Worm (Caenorhabditis elegans) whole organism, L1 larva: ENCODE measurements around the gene clec-137.

ENCODE experiments used
- Y116A8C.19 ChIP-seq: sonication (generic microtip); optimal IDR thresholded peaks from 2 replicates; lab custom pipeline; 2016; ENCODE audit warnings: missing compliant biosample characterization, missing genetic modification characterization, borderline replicate concordance
- blmp-1 ChIP-seq: fragments of 150-350 bp; optimal IDR thresholded peaks from 2 replicates; lab custom pipeline; 2014; ENCODE audit warnings: missing biosample characterization, missing genetic modification characterization
- ceh-63 ChIP-seq: fragments of 200-800 bp; sonication (Bioruptor generic); optimal IDR thresholded peaks from 2 replicates; lab custom pipeline; 2018; ENCODE audit warnings: mild to moderate bottlenecking, missing genetic modification characterization, missing compliant biosample characterization
- ceh-88 ChIP-seq: fragments of 200-800 bp; sonication (Bioruptor generic); IDR thresholded peaks from 2 replicates; pipeline ENCODE4 v1.3.6; 2022; ENCODE audit warnings: missing genetic modification characterization, missing compliant biosample characterization
- dpl-1 ChIP-seq, 3 experiments: fragments of 150-350 bp in 2 of 3; sonication (generic microtip) in 1 of 3; optimal IDR thresholded peaks; 2 replicates each; lab custom pipeline; 2014 to 2017; ENCODE audit warnings: missing biosample characterization in 3 of 3, missing genetic modification characterization in 3 of 3, missing genetic modification reagents in 3 of 3
- efl-1 ChIP-seq, 4 experiments: fragments of 150-350 bp; optimal IDR thresholded peaks in 3 of 4; peaks in 1 of 4; 1 replicate in 1 of 4; 2 replicates in 3 of 4; lab custom pipeline; 2014; ENCODE audit warnings: missing biosample characterization in 2 of 4, missing genetic modification characterization in 2 of 4, missing genetic modification reagents in 2 of 4
- efl-3 ChIP-seq: fragments of 200-800 bp; sonication (Bioruptor generic); optimal IDR thresholded peaks from 2 replicates; lab custom pipeline; 2018; ENCODE audit warnings: mild to moderate bottlenecking, missing genetic modification characterization, missing compliant biosample characterization
- egl-13 ChIP-seq: sonication (generic microtip); optimal IDR thresholded peaks from 2 replicates; lab custom pipeline; 2016; ENCODE audit warnings: missing genotype, missing genetic modification reagents, missing genetic modification characterization, missing compliant biosample characterization
- egl-27 ChIP-seq, 2 experiments: fragments of 150-350 bp in 1 of 2; sonication (generic microtip); optimal IDR thresholded peaks; 3 replicates each; lab custom pipeline; 2017 to 2018; ENCODE audit warnings: missing biosample characterization in 2 of 2, missing genetic modification characterization in 2 of 2, missing genetic modification reagents in 2 of 2
- elt-2 ChIP-seq: sonication (generic microtip); optimal IDR thresholded peaks from 2 replicates; lab custom pipeline; 2016; ENCODE audit warnings: missing genetic modification characterization, mild to moderate bottlenecking, inconsistent platforms, missing compliant biosample characterization, missing genetic modification reagents
- elt-3 ChIP-seq, 6 experiments: fragments of 150-350 bp in 1 of 6; sonication (generic microtip); optimal IDR thresholded peaks; 2 replicates each; lab custom pipeline; 2017 to 2018; ENCODE audit warnings: missing biosample characterization in 6 of 6, missing genetic modification characterization in 6 of 6, inconsistent platforms in 1 of 6
- fkh-4 ChIP-seq: sonication (generic microtip); optimal IDR thresholded peaks from 2 replicates; lab custom pipeline; 2016; ENCODE audit warnings: missing compliant biosample characterization, missing genetic modification characterization, borderline replicate concordance
- grh-1 ChIP-seq: fragments of 200-800 bp; sonication (Bioruptor generic); IDR thresholded peaks from 2 replicates; pipeline ENCODE4 v1.3.6; 2022; ENCODE audit warnings: missing genetic modification reagents, missing genetic modification characterization, missing compliant biosample characterization
- lin-14 ChIP-seq: fragments of 200-800 bp; sonication (Bioruptor generic); optimal IDR thresholded peaks from 2 replicates; lab custom pipeline; 2018; ENCODE audit warnings: mild to moderate bottlenecking, missing genetic modification characterization, moderate library complexity, missing compliant biosample characterization
- lin-39 ChIP-seq: fragments of 150-350 bp; optimal IDR thresholded peaks from 2 replicates; lab custom pipeline; 2014; ENCODE audit warnings: missing biosample characterization, missing genetic modification reagents, missing genetic modification characterization
- lir-3 ChIP-seq: sonication (generic microtip); optimal IDR thresholded peaks from 2 replicates; lab custom pipeline; 2016; ENCODE audit warnings: mild to moderate bottlenecking, missing genetic modification characterization, moderate library complexity, missing compliant biosample characterization; ENCODE audit not compliant: poor library complexity
- mab-9 ChIP-seq: fragments of 200-800 bp; sonication (Bioruptor generic); IDR thresholded peaks from 2 replicates; pipeline ENCODE4 v1.3.6; 2022; ENCODE audit warnings: missing genetic modification reagents, missing genetic modification characterization, missing compliant biosample characterization
- nhr-11 ChIP-seq: fragments of 150-350 bp; optimal IDR thresholded peaks from 2 replicates; lab custom pipeline; 2014; ENCODE audit warnings: missing biosample characterization, missing genetic modification characterization
- nhr-12 ChIP-seq: sonication (generic microtip); optimal IDR thresholded peaks from 2 replicates; lab custom pipeline; 2017; ENCODE audit warnings: missing biosample characterization, missing genetic modification characterization
- nhr-19 ChIP-seq: fragments of 200-800 bp; sonication (Bioruptor generic); conservative IDR thresholded peaks from 2 replicates; pipeline ENCODE4 v1.3.6; 2022; ENCODE audit warnings: missing genetic modification characterization, missing compliant biosample characterization
- nhr-237 ChIP-seq: fragments of 150-350 bp; optimal IDR thresholded peaks from 2 replicates; lab custom pipeline; 2014; ENCODE audit warnings: missing biosample characterization, missing genetic modification characterization
- nhr-71 ChIP-seq: sonication (generic microtip); optimal IDR thresholded peaks from 2 replicates; lab custom pipeline; 2016; ENCODE audit warnings: mild to moderate bottlenecking, missing genetic modification characterization, moderate library complexity, missing compliant biosample characterization
- nhr-76 ChIP-seq: sonication (generic microtip); optimal IDR thresholded peaks from 2 replicates; lab custom pipeline; 2017; ENCODE audit warnings: missing biosample characterization, missing genetic modification characterization
- nhr-77 ChIP-seq: fragments of 150-350 bp; optimal IDR thresholded peaks from 2 replicates; lab custom pipeline; 2014; ENCODE audit warnings: missing biosample characterization, missing genetic modification characterization
- nhr-85 ChIP-seq: sonication (generic microtip); peaks from one replicate; lab custom pipeline; 2016; ENCODE audit warnings: missing genetic modification characterization, inconsistent platforms, missing compliant biosample characterization
- nhr-90 ChIP-seq: sonication (generic microtip); optimal IDR thresholded peaks from 2 replicates; lab custom pipeline; 2016; ENCODE audit warnings: mild to moderate bottlenecking, missing genetic modification characterization, missing compliant biosample characterization; ENCODE audit not compliant: poor library complexity
- pag-3 ChIP-seq: sonication (generic microtip); optimal IDR thresholded peaks from 2 replicates; lab custom pipeline; 2017; ENCODE audit warnings: missing genetic modification characterization, mild to moderate bottlenecking, missing compliant biosample characterization, antibody characterized with exemption, borderline replicate concordance; ENCODE audit not compliant: insufficient read depth
- pax-3 ChIP-seq: fragments of 200-800 bp; sonication (Bioruptor generic); optimal IDR thresholded peaks from 2 replicates; lab custom pipeline; 2018; ENCODE audit warnings: mild to moderate bottlenecking, missing genetic modification characterization, moderate library complexity, missing compliant biosample characterization
- pqm-1 ChIP-seq: sonication (generic microtip); optimal IDR thresholded peaks from 3 replicates; lab custom pipeline; 2017; ENCODE audit warnings: missing biosample characterization, missing genetic modification characterization
- snpc-4 ChIP-seq: fragments of 150-350 bp; optimal IDR thresholded peaks from 2 replicates; lab custom pipeline; 2014; ENCODE audit warnings: missing biosample characterization, missing genetic modification characterization
- snu-23 ChIP-seq: sonication (generic microtip); optimal IDR thresholded peaks from 2 replicates; lab custom pipeline; 2016; ENCODE audit warnings: missing genetic modification characterization, missing compliant biosample characterization
- sox-4 ChIP-seq: sonication (generic microtip); optimal IDR thresholded peaks from 2 replicates; lab custom pipeline; 2016; ENCODE audit warnings: missing genetic modification characterization, missing compliant biosample characterization
- sup-37 ChIP-seq: fragments of 200-800 bp; sonication (Bioruptor generic); optimal IDR thresholded peaks from 2 replicates; lab custom pipeline; 2018; ENCODE audit warnings: mild to moderate bottlenecking, missing genetic modification characterization, missing compliant biosample characterization
- unc-62 ChIP-seq: fragments of 150-350 bp; optimal IDR thresholded peaks from 2 replicates; lab custom pipeline; 2014; ENCODE audit warnings: missing biosample characterization, missing genetic modification reagents, missing genetic modification characterization
- unc-86 ChIP-seq: sonication (generic microtip); optimal IDR thresholded peaks from 2 replicates; lab custom pipeline; 2016; ENCODE audit warnings: missing genetic modification characterization, missing compliant biosample characterization
- zag-1 ChIP-seq: fragments of 150-350 bp; optimal IDR thresholded peaks from 2 replicates; lab custom pipeline; 2014; ENCODE audit warnings: missing biosample characterization, missing genetic modification characterization
- zip-4 ChIP-seq: fragments of 200-800 bp; sonication (Bioruptor generic); optimal IDR thresholded peaks from 2 replicates; lab custom pipeline; 2018; ENCODE audit warnings: mild to moderate bottlenecking, missing genetic modification characterization, moderate library complexity, missing compliant biosample characterization
- ztf-4 ChIP-seq: fragments of 150-350 bp; optimal IDR thresholded peaks from 2 replicates; lab custom pipeline; 2014; ENCODE audit warnings: missing biosample characterization, missing genetic modification characterization

clec-137 gene

DNA sequence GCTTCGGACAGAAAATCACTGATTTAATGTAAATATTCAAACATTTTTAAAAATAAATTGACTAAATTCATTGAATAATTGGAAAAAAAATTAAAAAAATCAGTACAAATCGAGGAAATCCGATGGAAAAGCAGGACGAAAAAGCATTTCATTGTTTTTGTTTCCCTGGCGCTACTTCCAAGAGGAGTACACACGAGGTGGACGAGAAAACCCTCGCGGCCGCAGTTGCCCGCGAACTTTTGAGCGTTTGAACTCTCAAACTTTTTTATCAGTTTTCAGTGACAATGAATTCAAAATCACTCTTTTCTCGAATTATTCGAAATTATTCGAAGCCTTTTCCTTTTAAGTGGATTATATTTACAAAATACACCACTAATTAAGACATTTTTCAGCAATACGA lies 14.9 kb downstream of the clec-137 start, which contains the start of gene F35D11.4 (continued):
- TF ChIP-seq egl-27 (tag; optimal IDR thresholded peaks at IDR 0.05; lab: Kevin White, UChicago): no peak
- peak; percentile 16 for TF ChIP-seq ztf-4 (tag; lab: Kevin White, UChicago)
- peak; percentile 39; the same call in 1 of the 2 replicates for TF ChIP-seq ceh-88
- TF ChIP-seq pax-3 (tag; lab: Kevin White, UChicago): peak; percentile 87
- no peak for TF ChIP-seq ceh-63 (GFP tag; lab: Kevin White, UChicago)
- peak; percentile 34 for TF ChIP-seq zip-4 (GFP tag; lab: Kevin White, UChicago)
- TF ChIP-seq nhr-11 (tag; lab: Kevin White, UChicago): no peak
- TF ChIP-seq nhr-71 (tag; lab: Kevin White, UChicago): peak; percentile 90
- TF ChIP-seq nhr-76 (tag; lab: Kevin White, UChicago): no peak
- TF ChIP-seq dpl-1 (GFP tag; optimal IDR thresholded peaks at IDR 0.05; lab: Kevin White, UChicago): peak; percentile 89 to 94 (median 93)
- TF ChIP-seq Y116A8C.19 (tag; lab: Kevin White, UChicago): peak; percentile 49
- TF ChIP-seq lin-39 (tag; lab: Kevin White, UChicago): peak; percentile 37
- TF ChIP-seq nhr-90: peak; percentile 91
- peak; percentile 62 for TF ChIP-seq unc-86 (tag; lab: Kevin White, UChicago)
- TF ChIP-seq fkh-4 (tag; lab: Kevin White, UChicago): peak; percentile 77

DNA sequence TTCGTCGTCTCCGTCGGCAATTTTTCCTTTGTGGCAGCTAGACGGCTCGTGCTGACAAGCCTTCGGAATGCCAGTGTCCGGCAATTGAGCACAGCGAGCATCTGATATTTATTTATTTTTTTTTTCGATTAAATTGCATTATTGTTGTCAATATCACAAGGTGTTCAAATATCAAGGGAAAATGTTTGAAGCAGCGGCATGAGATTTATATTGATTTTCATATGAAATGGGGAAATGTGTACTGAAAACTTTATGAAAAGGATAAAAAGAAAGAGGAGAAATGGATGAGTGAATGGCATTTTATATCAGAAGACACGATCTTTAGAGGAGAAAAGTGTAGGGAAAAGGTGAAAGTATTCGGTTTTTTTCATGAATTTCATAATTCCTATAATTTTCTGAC lies 15.4 kb downstream of the clec-137 start, which contains the start of gene coa-3:
Gene coa-3 (minus strand): TSS at position 101 of the 400 bp plus-strand sequence.
- TF ChIP-seq snpc-4 (tag; lab: Kevin White, UChicago) (no peak), efl-1 (optimal IDR thresholded peaks at IDR 0.05; lab: Kevin White, UChicago) (no peak), efl-1 (GFP tag; optimal IDR thresholded peaks at IDR 0.05 in 1 of 2; lab: Kevin White, UChicago) (peak in 1 of 2 experiments; percentile 89)
- TF ChIP-seq, all 84 proteins: peak for 1

DNA sequence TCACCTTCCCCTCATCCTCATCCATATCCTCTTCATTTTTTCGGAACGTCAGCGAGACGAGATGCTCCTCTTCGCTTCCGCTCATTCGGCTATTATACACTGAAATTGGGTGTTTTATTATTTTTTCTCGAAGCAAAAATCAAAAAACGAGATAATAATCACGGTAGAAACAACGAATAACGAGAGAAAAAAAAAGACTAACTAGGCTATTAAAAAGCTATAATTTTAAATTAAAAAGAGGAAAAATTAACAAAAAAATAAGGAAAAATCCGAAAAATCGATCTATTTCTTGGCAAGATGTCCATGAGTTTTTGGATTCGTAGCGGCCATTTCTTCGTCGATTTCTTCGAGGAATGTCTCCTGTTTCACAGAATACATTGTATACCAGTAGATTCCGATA lies 16.6 kb downstream of the clec-137 start, which contains the start of gene ipla-1:
Gene ipla-1 (minus strand): TSS at position 101 of the 400 bp plus-strand sequence.
- TF ChIP-seq elt-3 (tag; optimal IDR thresholded peaks at IDR 0.05; lab: Kevin White, UChicago): no peak
- TF ChIP-seq nhr-77 (tag; lab: Kevin White, UChicago): no peak
- no peak for TF ChIP-seq nhr-76 (tag; lab: Kevin White, UChicago)
- TF ChIP-seq nhr-237 (tag; lab: Kevin White, UChicago): no peak
- no peak for TF ChIP-seq egl-13 (tag; lab: Kevin White, UChicago)
- TF ChIP-seq pag-3 (tag; lab: Kevin White, UChicago): no peak
- TF ChIP-seq mab-9 (GFP tag; lab: Robert Waterston, UW): no peak
- TF ChIP-seq pqm-1: no peak
- no peak for TF ChIP-seq zip-4 (GFP tag; lab: Kevin White, UChicago)

DNA sequence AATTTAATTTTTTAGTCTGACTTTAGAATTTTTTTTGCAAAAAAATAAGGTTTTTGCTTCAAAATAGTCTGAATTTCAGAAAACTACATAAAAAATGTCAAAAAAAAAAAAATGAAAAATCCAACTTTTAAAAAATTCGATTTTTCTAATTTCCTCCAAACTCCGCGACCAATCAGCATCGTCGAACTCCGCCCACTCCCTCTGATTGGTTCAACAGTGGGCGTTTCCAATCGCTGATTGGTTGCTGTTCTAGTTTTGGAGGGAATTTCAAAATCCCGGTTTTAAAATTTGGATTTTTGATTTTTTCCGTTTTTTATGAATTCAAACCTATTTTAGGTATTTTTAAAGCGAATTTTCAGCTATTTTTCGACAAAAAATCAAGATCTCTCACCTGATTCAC lies 17.1 kb downstream of the clec-137 start:
- TF ChIP-seq lir-3 (tag; lab: Kevin White, UChicago): no peak
- no peak for TF ChIP-seq efl-1 (optimal IDR thresholded peaks at IDR 0.05; lab: Kevin White, UChicago)
- TF ChIP-seq efl-1 (GFP tag; optimal IDR thresholded peaks at IDR 0.05 in 1 of 2; lab: Kevin White, UChicago): peak in 1 of 2 experiments; percentile 11

DNA sequence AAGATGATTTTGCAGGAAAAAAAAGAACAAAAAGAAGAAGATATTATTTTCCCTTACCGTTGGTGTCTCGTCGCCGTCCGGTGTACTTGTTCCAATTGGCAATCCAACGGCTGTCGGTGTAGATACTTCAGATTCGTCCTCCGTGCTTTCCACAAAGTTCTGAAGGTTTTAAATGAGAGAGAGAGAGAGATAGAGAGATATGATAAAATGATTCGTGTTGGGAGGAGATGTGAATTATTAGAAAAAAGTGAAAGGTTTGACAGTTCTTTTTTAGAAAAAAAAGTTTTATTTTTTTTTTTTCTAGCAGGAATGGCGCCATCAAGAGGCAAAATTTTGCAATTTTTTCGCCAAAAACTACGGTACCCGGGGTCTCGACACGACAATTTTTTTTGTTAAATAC lies 17.6 kb downstream of the clec-137 start:
- TF ChIP-seq grh-1 (no peak), fkh-4 (tag; lab: Kevin White, UChicago) (no peak), nhr-90 (no peak), pax-3 (tag; lab: Kevin White, UChicago) (no peak), ceh-88 (no peak), unc-62 (no peak), blmp-1 (peak; percentile 82), snu-23 (GFP tag; lab: Kevin White, UChicago) (peak; percentile 2), dpl-1 (GFP tag; optimal IDR thresholded peaks at IDR 0.05; lab: Kevin White, UChicago) (no peak), sox-4 (tag; lab: Kevin White, UChicago) (no peak), sup-37 (GFP tag; lab: Kevin White, UChicago) (no peak), nhr-85 (peak; percentile 25), pag-3 (tag; lab: Kevin White, UChicago) (no peak), nhr-12 (tag; lab: Kevin White, UChicago) (no peak), lin-39 (tag; lab: Kevin White, UChicago) (no peak), elt-2 (no peak), lin-14 (GFP tag; lab: Kevin White, UChicago) (peak; percentile 14), nhr-19 (GFP tag; lab: Robert Waterston, UW) (no peak), efl-3 (no peak), zag-1 (no peak), zip-4 (GFP tag; lab: Kevin White, UChicago) (no peak)
